Worm (Caenorhabditis elegans) whole organism, mixed stage, embryonic: ENCODE data around the gene K02A6.3.

Experiments
- lsy-2 ChIP-seq: fragments of 150-350 bp; optimal IDR thresholded peaks from 2 replicates; lab custom pipeline; 2014; ENCODE audit warnings: missing biosample characterization, missing genetic modification characterization
- nhr-2 ChIP-seq: fragments of 150-350 bp; optimal IDR thresholded peaks from 2 replicates; lab custom pipeline; 2014; ENCODE audit warnings: missing biosample characterization, missing genetic modification characterization
- nhr-76 ChIP-seq: sonication (generic microtip); optimal IDR thresholded peaks from 2 replicates; lab custom pipeline; 2017; ENCODE audit warnings: missing biosample characterization, missing genetic modification characterization
- zip-8 ChIP-seq: fragments of 150-350 bp; optimal IDR thresholded peaks from 2 replicates; lab custom pipeline; 2014; ENCODE audit warnings: missing biosample characterization, missing genetic modification characterization

- TF ChIP-seq nhr-2 (tag; lab: Kevin White, UChicago) (no peak), lsy-2 (no peak), zip-8 (no peak), nhr-76 (tag; lab: Kevin White, UChicago) (no peak)
Measured at ce11 chrX:8214424-8215115, 17.2 kb downstream of the K02A6.3 start, which contains the start of gene C47D2.1.
